Worm (Caenorhabditis elegans) whole organism, L4 larva: ENCODE results near the gene R05G9.3.

Experiments used
- D1046.2 ChIP-seq: fragments of 200-800 bp; sonication (Bioruptor generic); IDR thresholded peaks from 2 replicates; pipeline ENCODE4 v1.3.6; 2022; ENCODE audit warnings: missing genetic modification characterization, missing compliant biosample characterization
- F10B5.3 ChIP-seq: sonication (generic microtip); optimal IDR thresholded peaks from 2 replicates; lab custom pipeline; 2016; ENCODE audit warnings: mild to moderate bottlenecking, missing genetic modification characterization, missing compliant biosample characterization
- F44E2.7 ChIP-seq: fragments of 200-800 bp; sonication (Bioruptor generic); IDR thresholded peaks from 2 replicates; pipeline ENCODE4 v2.1.2; 2022; ENCODE audit warnings: missing genetic modification characterization, missing compliant biosample characterization
- F49E8.2 ChIP-seq: sonication (generic microtip); optimal IDR thresholded peaks from 2 replicates; lab custom pipeline; 2016; ENCODE audit warnings: missing compliant biosample characterization, mild to moderate bottlenecking, missing genetic modification characterization, borderline replicate concordance
- R02D3.7 ChIP-seq: fragments of 150-350 bp; sonication (generic microtip); optimal IDR thresholded peaks from 3 replicates; lab custom pipeline; 2014; ENCODE audit warnings: missing biosample characterization, missing genetic modification characterization
- T20F7.1 ChIP-seq: fragments of 200-800 bp; sonication (Bioruptor generic); optimal IDR thresholded peaks from 2 replicates; lab custom pipeline; 2018; ENCODE audit warnings: mild to moderate bottlenecking, missing genetic modification characterization, missing compliant biosample characterization
- aha-1 ChIP-seq: fragments of 150-350 bp; peaks from one replicate; lab custom pipeline; 2014; ENCODE audit warnings: missing biosample characterization, missing genetic modification characterization
- arid-1 ChIP-seq: fragments of 200-800 bp; sonication (Bioruptor generic); conservative IDR thresholded peaks from 2 replicates; pipeline ENCODE4 v1.3.6; 2022; ENCODE audit warnings: missing genetic modification reagents, missing genetic modification characterization, missing compliant biosample characterization
- attf-4 ChIP-seq: sonication (generic microtip); optimal IDR thresholded peaks from 3 replicates; lab custom pipeline; 2017; ENCODE audit warnings: missing biosample characterization, missing genetic modification characterization
- ceh-28 ChIP-seq: fragments of 150-350 bp; optimal IDR thresholded peaks from 2 replicates; lab custom pipeline; 2014; ENCODE audit warnings: missing biosample characterization, missing genetic modification reagents, missing genetic modification characterization
- ceh-32 ChIP-seq: sonication (generic microtip); optimal IDR thresholded peaks from 2 replicates; lab custom pipeline; 2016; ENCODE audit warnings: mild to moderate bottlenecking, missing genetic modification characterization, missing compliant biosample characterization; ENCODE audit not compliant: poor library complexity
- ceh-82 ChIP-seq: sonication (generic microtip); optimal IDR thresholded peaks from 2 replicates; lab custom pipeline; 2017; ENCODE audit warnings: missing biosample characterization, missing genetic modification characterization
- cey-2 ChIP-seq: sonication (generic microtip); optimal IDR thresholded peaks from 3 replicates; lab custom pipeline; 2017; ENCODE audit warnings: missing genetic modification characterization, mild to moderate bottlenecking, missing compliant biosample characterization, antibody characterized with exemption, borderline replicate concordance; ENCODE audit not compliant: insufficient read depth
- daf-12 ChIP-seq: fragments of 150-350 bp; optimal IDR thresholded peaks from 2 replicates; lab custom pipeline; 2014; ENCODE audit warnings: missing biosample characterization, missing genetic modification reagents, missing genetic modification characterization
- daf-16 ChIP-seq, 3 experiments: sonication (generic microtip); optimal IDR thresholded peaks; 2 replicates each; lab custom pipeline; 2016 to 2017; ENCODE audit warnings: missing genetic modification characterization in 3 of 3, missing genetic modification reagents in 3 of 3, mild to moderate bottlenecking in 2 of 3, missing compliant biosample characterization in 2 of 3, missing biosample characterization in 1 of 3, moderate library complexity in 1 of 3
- dmd-6 ChIP-seq: fragments of 200-800 bp; sonication (Bioruptor generic); IDR thresholded peaks from 2 replicates; pipeline ENCODE4 v1.3.6; 2022; ENCODE audit warnings: missing genetic modification reagents, missing genetic modification characterization, missing compliant biosample characterization
- dmd-8 ChIP-seq: fragments of 200-800 bp; sonication (Bioruptor generic); IDR thresholded peaks from 2 replicates; pipeline ENCODE4 v1.3.6; 2022; ENCODE audit warnings: missing genetic modification characterization, missing compliant biosample characterization
- dmd-9 ChIP-seq: fragments of 200-800 bp; sonication (Bioruptor generic); IDR thresholded peaks from 2 replicates; pipeline ENCODE4 v1.3.6; 2022; ENCODE audit warnings: missing genetic modification reagents, missing genetic modification characterization, missing compliant biosample characterization
- dpl-1 ChIP-seq: fragments of 150-350 bp; optimal IDR thresholded peaks from 2 replicates; lab custom pipeline; 2014; ENCODE audit warnings: missing biosample characterization, missing genetic modification reagents, missing genetic modification characterization
- dve-1 ChIP-seq: sonication (generic microtip); optimal IDR thresholded peaks from 2 replicates; lab custom pipeline; 2017; ENCODE audit warnings: antibody characterized with exemption, mild to moderate bottlenecking, missing genetic modification characterization, missing compliant biosample characterization; ENCODE audit not compliant: insufficient read depth
- egl-43 ChIP-seq: fragments of 200-800 bp; sonication (Bioruptor generic); IDR thresholded peaks from 2 replicates; pipeline ENCODE4 v1.3.6; 2022; ENCODE audit warnings: missing genetic modification reagents, missing genetic modification characterization, missing compliant biosample characterization
- gei-8 ChIP-seq: fragments of 200-800 bp; sonication (Bioruptor generic); optimal IDR thresholded peaks from 2 replicates; lab custom pipeline; 2018; ENCODE audit warnings: mild to moderate bottlenecking, missing genetic modification characterization, missing compliant biosample characterization
- hif-1 ChIP-seq, 2 experiments: sonication (generic microtip); optimal IDR thresholded peaks; 2 replicates each; lab custom pipeline; 2016 to 2017; ENCODE audit warnings: missing compliant biosample characterization in 2 of 2, missing genetic modification characterization in 2 of 2, missing genetic modification reagents in 2 of 2, missing genotype in 2 of 2, mild to moderate bottlenecking in 1 of 2
- hlh-11 ChIP-seq: fragments of 200-800 bp; sonication (Bioruptor generic); optimal IDR thresholded peaks from 2 replicates; lab custom pipeline; 2018; ENCODE audit warnings: mild to moderate bottlenecking, missing genetic modification characterization, missing compliant biosample characterization
- lin-1 ChIP-seq: fragments of 200-800 bp; sonication (Bioruptor generic); IDR thresholded peaks from 2 replicates; pipeline ENCODE4 v1.3.6; 2022; ENCODE audit warnings: missing genetic modification reagents, missing genetic modification characterization, missing compliant biosample characterization
- lin-13 ChIP-seq: fragments of 150-350 bp; optimal IDR thresholded peaks from 2 replicates; lab custom pipeline; 2014; ENCODE audit warnings: missing biosample characterization, missing genetic modification reagents, missing genetic modification characterization
- lin-29 ChIP-seq: fragments of 200-800 bp; sonication (Bioruptor generic); IDR thresholded peaks from 2 replicates; pipeline ENCODE4 v1.3.6; 2022; ENCODE audit warnings: missing genetic modification reagents, missing genetic modification characterization, missing compliant biosample characterization
- lir-3 ChIP-seq: sonication (generic microtip); optimal IDR thresholded peaks from 2 replicates; lab custom pipeline; 2016; ENCODE audit warnings: mild to moderate bottlenecking, missing genetic modification characterization, missing compliant biosample characterization
- mdl-1 ChIP-seq, 2 experiments: fragments of 150-350 bp in 1 of 2; sonication (generic microtip) in 1 of 2; optimal IDR thresholded peaks; 2 replicates each; lab custom pipeline; 2014 to 2017; ENCODE audit warnings: missing biosample characterization in 2 of 2, missing genetic modification characterization in 2 of 2
- mxl-3 ChIP-seq: fragments of 200-800 bp; sonication (Bioruptor generic); optimal IDR thresholded peaks from 2 replicates; lab custom pipeline; 2018; ENCODE audit warnings: mild to moderate bottlenecking, missing genetic modification characterization, missing compliant biosample characterization
- nhr-10 ChIP-seq: fragments of 150-350 bp; optimal IDR thresholded peaks from 2 replicates; lab custom pipeline; 2014; ENCODE audit warnings: missing biosample characterization, missing genetic modification characterization
- nhr-237 ChIP-seq: sonication (generic microtip); optimal IDR thresholded peaks from 2 replicates; lab custom pipeline; 2017; ENCODE audit warnings: missing biosample characterization, missing genetic modification characterization
- nhr-28 ChIP-seq: fragments of 150-350 bp; optimal IDR thresholded peaks from 2 replicates; lab custom pipeline; 2014; ENCODE audit warnings: missing biosample characterization, missing genetic modification characterization
- nhr-42 ChIP-seq: fragments of 200-800 bp; sonication (Bioruptor generic); IDR thresholded peaks from 2 replicates; pipeline ENCODE4 v1.3.6; 2022; ENCODE audit warnings: missing genetic modification characterization, missing compliant biosample characterization
- pqm-1 ChIP-seq: sonication (generic microtip); optimal IDR thresholded peaks from 2 replicates; lab custom pipeline; 2017; ENCODE audit warnings: missing biosample characterization, missing genetic modification characterization
- saeg-2 ChIP-seq: fragments of 200-800 bp; sonication (Bioruptor generic); IDR thresholded peaks from 2 replicates; pipeline ENCODE4 v1.3.6; 2022; ENCODE audit warnings: missing genetic modification reagents, missing genetic modification characterization, missing compliant biosample characterization
- sdz-12 ChIP-seq: fragments of 200-800 bp; sonication (Bioruptor generic); optimal IDR thresholded peaks from 2 replicates; lab custom pipeline; 2018; ENCODE audit warnings: mild to moderate bottlenecking, missing genetic modification characterization, missing compliant biosample characterization
- set-16 ChIP-seq: fragments of 200-800 bp; sonication (Bioruptor generic); IDR thresholded peaks from 2 replicates; pipeline ENCODE4 v1.3.6; 2022; ENCODE audit warnings: missing genetic modification reagents, missing genetic modification characterization, missing compliant biosample characterization
- spr-1 ChIP-seq: sonication (generic microtip); optimal IDR thresholded peaks from 2 replicates; lab custom pipeline; 2016; ENCODE audit warnings: mild to moderate bottlenecking, missing genetic modification characterization, missing compliant biosample characterization
- tag-97 ChIP-seq: fragments of 200-800 bp; sonication (Bioruptor generic); IDR thresholded peaks from 2 replicates; pipeline ENCODE4 v1.3.6; 2022; ENCODE audit warnings: missing genetic modification characterization, missing compliant biosample characterization
- unc-39 ChIP-seq: sonication (generic microtip); optimal IDR thresholded peaks from 2 replicates; lab custom pipeline; 2017; ENCODE audit warnings: missing biosample characterization, missing genetic modification characterization
- unc-62 ChIP-seq, 3 experiments: fragments of 150-350 bp in 1 of 3; sonication (generic microtip); optimal IDR thresholded peaks in 2 of 3; peaks in 1 of 3; 1 replicate in 1 of 3; 2 replicates in 2 of 3; lab custom pipeline; 2014 to 2017; ENCODE audit warnings: missing biosample characterization in 3 of 3, missing genetic modification characterization in 3 of 3, missing genetic modification reagents in 3 of 3, missing genotype in 1 of 3
- vab-7 ChIP-seq: fragments of 200-800 bp; sonication (Bioruptor generic); IDR thresholded peaks from 2 replicates; pipeline ENCODE4 v1.3.6; 2022; ENCODE audit warnings: missing genetic modification reagents, missing genetic modification characterization, missing compliant biosample characterization
- zfp-2 ChIP-seq: sonication (generic microtip); optimal IDR thresholded peaks from 2 replicates; lab custom pipeline; 2016; ENCODE audit warnings: mild to moderate bottlenecking, missing genetic modification characterization, missing compliant biosample characterization
- zip-11 ChIP-seq: fragments of 200-800 bp; sonication (Bioruptor generic); IDR thresholded peaks from 2 replicates; pipeline ENCODE4 v1.3.6; 2022; ENCODE audit warnings: missing genetic modification characterization, missing compliant biosample characterization
- ztf-7 ChIP-seq: fragments of 150-350 bp; optimal IDR thresholded peaks from 2 replicates; lab custom pipeline; 2014; ENCODE audit warnings: missing biosample characterization, missing genetic modification characterization

The R05G9.3 gene

ce11 chrII:6522622-6523254 lies 21.4 kb upstream of the R05G9.3 start:
- TF ChIP-seq ceh-82 (tag; lab: Kevin White, UChicago) = no peak
- TF ChIP-seq nhr-42 (GFP tag; lab: Robert Waterston, UW) = no peak
- TF ChIP-seq R02D3.7 (tag; lab: Kevin White, UChicago) = no peak
- no peak for TF ChIP-seq nhr-10
- TF ChIP-seq vab-7 (GFP tag; lab: Robert Waterston, UW) = no peak
- peak; percentile 3 for TF ChIP-seq mxl-3 (GFP tag; lab: Kevin White, UChicago)
- no peak for TF ChIP-seq nhr-237 (tag; lab: Kevin White, UChicago)
- TF ChIP-seq dpl-1 = no peak
- no peak for TF ChIP-seq sdz-12 (GFP tag; lab: Kevin White, UChicago)
- peak; percentile 28 for TF ChIP-seq hlh-11 (tag; lab: Kevin White, UChicago)
- TF ChIP-seq tag-97 = no peak
- TF ChIP-seq T20F7.1 (GFP tag; lab: Kevin White, UChicago) = no peak
- TF ChIP-seq lir-3 (tag; lab: Kevin White, UChicago) = no peak
- no peak for TF ChIP-seq ceh-32 (tag; lab: Kevin White, UChicago)
- TF ChIP-seq unc-62 (GFP tag; optimal IDR thresholded peaks at IDR 0.05 in 1 of 2; lab: Kevin White, UChicago) = peak in 1 of 2 experiments; percentile 88
- no peak for TF ChIP-seq unc-62 (tag; optimal IDR thresholded peaks at IDR 0.05; lab: Kevin White, UChicago)
- TF ChIP-seq F10B5.3 (tag; lab: Kevin White, UChicago) = no peak
- TF ChIP-seq D1046.2 (GFP tag; lab: Robert Waterston, UW) = no peak
- TF ChIP-seq daf-16 (GFP tag; optimal IDR thresholded peaks at IDR 0.05; lab: Kevin White, UChicago) = no peak
- TF ChIP-seq daf-16 (tag; optimal IDR thresholded peaks at IDR 0.05; lab: Kevin White, UChicago) = peak; percentile 32
- TF ChIP-seq lin-29 = no peak
- TF ChIP-seq aha-1 = peak; percentile 97
- TF ChIP-seq ceh-28 (tag; lab: Kevin White, UChicago) = no peak
- TF ChIP-seq cey-2 (tag; lab: Kevin White, UChicago) = no peak
- peak in 1 of 2 experiments; percentile 11 for TF ChIP-seq mdl-1 (tag; optimal IDR thresholded peaks at IDR 0.05; lab: Kevin White, UChicago)
- TF ChIP-seq dmd-8 = no peak
- no peak for TF ChIP-seq lin-1 (GFP tag; lab: Robert Waterston, UW)
- no peak for TF ChIP-seq pqm-1 (tag; lab: Kevin White, UChicago)
- TF ChIP-seq dmd-9 (GFP tag; lab: Robert Waterston, UW) = no peak
- TF ChIP-seq F44E2.7 (GFP tag; lab: Robert Waterston, UW) = no peak
- TF ChIP-seq saeg-2 = no peak
- peak; percentile 21 for TF ChIP-seq dve-1
- TF ChIP-seq lin-13 (GFP tag; lab: Kevin White, UChicago) = no peak
- no peak for TF ChIP-seq unc-39 (tag; lab: Kevin White, UChicago)
- TF ChIP-seq daf-12 = no peak
- TF ChIP-seq zip-11 (GFP tag; lab: Robert Waterston, UW) = no peak
- no peak for TF ChIP-seq spr-1
- TF ChIP-seq egl-43 = no peak
- 0 out of 2 replicates have a peak, but pooled peaks have one; percentile 5 for TF ChIP-seq dmd-6 (GFP tag; lab: Robert Waterston, UW)
- TF ChIP-seq attf-4 (tag; lab: Kevin White, UChicago) = no peak
- no peak for TF ChIP-seq F49E8.2 (tag; lab: Kevin White, UChicago)
- peak; percentile 29 for TF ChIP-seq nhr-28 (tag; lab: Kevin White, UChicago)
- no peak for TF ChIP-seq arid-1 (GFP tag; lab: Robert Waterston, UW)
- TF ChIP-seq zfp-2 (tag; lab: Kevin White, UChicago) = no peak
- no peak for TF ChIP-seq ztf-7 (tag; lab: Kevin White, UChicago)
- TF ChIP-seq set-16 (GFP tag; lab: Robert Waterston, UW) = no peak
- no peak for TF ChIP-seq hif-1 (tag; optimal IDR thresholded peaks at IDR 0.05; lab: Kevin White, UChicago)
- no peak for TF ChIP-seq gei-8 (GFP tag; lab: Kevin White, UChicago)
